Worm (Caenorhabditis elegans) whole organism, L4/young adult: ENCODE measurements around the gene math-34.

Experiments used
- W03F9.2 ChIP-seq: fragments of 150-350 bp; optimal IDR thresholded peaks from 2 replicates; lab custom pipeline; 2014; ENCODE audit warnings: missing biosample characterization, missing genetic modification characterization
- dao-5 ChIP-seq: sonication (generic microtip); optimal IDR thresholded peaks from 2 replicates; lab custom pipeline; 2016; ENCODE audit warnings: missing genotype, missing genetic modification characterization, moderate library complexity, missing compliant biosample characterization
- him-1 ChIP-seq: sonication (generic microtip); optimal IDR thresholded peaks from 2 replicates; lab custom pipeline; 2016; ENCODE audit warnings: missing genotype, missing genetic modification reagents, missing genetic modification characterization, missing compliant biosample characterization

The math-34 gene

ce11 chrII:1075424-1075823 is 46.7 kb downstream of the math-34 start, which contains the start of gene K02E7.11:
K02E7.11 (minus strand) TSS chrII:1075524.
- TF ChIP-seq dao-5 (tag; lab: Kevin White, UChicago) (no peak), him-1 (tag; lab: Kevin White, UChicago) (no peak), W03F9.2 (tag; lab: Kevin White, UChicago) (no peak)

ce11 chrII:1082859-1083258 is 54.1 kb downstream of the math-34 start, which contains the start of gene K02E7.1:
K02E7.1 (plus strand) TSS chrII:1083159.
- TF ChIP-seq W03F9.2 (tag; lab: Kevin White, UChicago) (no peak), him-1 (tag; lab: Kevin White, UChicago) (no peak), dao-5 (tag; lab: Kevin White, UChicago) (no peak)
